Fruit fly (Drosophila melanogaster) whole organism, larva: ENCODE measurements around the gene Sec15.

Experiments
- noc ChIP-seq: fragments of 200-800 bp; sonication (Bioruptor generic); optimal IDR thresholded peaks from 3 replicates; lab custom pipeline; 2019; ENCODE audit warnings: missing biosample characterization, mild to moderate bottlenecking, missing genetic modification characterization, moderate library complexity

Gene Sec15

dm6 chr3R:21127352-21127985 lies 19.7 kb upstream of the Sec15 start, which contains the start of the genes slmb and CG5793:
slmb (minus strand) TSS chr3R:21127485.
CG5793 (plus strand) TSS chr3R:21127573.
- TF ChIP-seq noc (tag; lab: Kevin White, UChicago) = peak; percentile 63

dm6 chr3R:21126673-21127284 lies 19.0 kb upstream of the Sec15 start:
- no peak for TF ChIP-seq noc (tag; lab: Kevin White, UChicago)

dm6 chr3R:21124225-21124624 lies 16.5 kb upstream of the Sec15 start:
- TF ChIP-seq noc (tag; lab: Kevin White, UChicago) = no peak

dm6 chr3R:21118784-21119183 lies 11.0 kb upstream of the Sec15 start, which contains the start of gene Bdbt:
Bdbt (minus strand) TSS chr3R:21118856.
- no peak for TF ChIP-seq noc (tag; lab: Kevin White, UChicago)

- no peak for TF ChIP-seq noc (tag; lab: Kevin White, UChicago)
Measured at dm6 chr3R:21116057-21116456, 8.3 kb upstream of the Sec15 start, which contains the start of gene ppan. ppan (plus strand) TSS chr3R:21116254.

- TF ChIP-seq noc (tag; lab: Kevin White, UChicago) = peak; percentile 82
Measured at dm6 chr3R:21112742-21113465, 5.1 kb upstream of the Sec15 start.

dm6 chr3R:21111964-21112740 lies 4.4 kb upstream of the Sec15 start:
- peak; percentile 14 for TF ChIP-seq noc (tag; lab: Kevin White, UChicago)

- peak; percentile 76 for TF ChIP-seq noc (tag; lab: Kevin White, UChicago)
Measured at dm6 chr3R:21111046-21111480, 3.3 kb upstream of the Sec15 start, which contains the start of gene Rab11. Rab11 (plus strand) TSS chr3R:21111408.

- TF ChIP-seq noc (tag; lab: Kevin White, UChicago) = no peak
Measured at dm6 chr3R:21109712-21110111, 1.9 kb upstream of the Sec15 start.

- no peak for TF ChIP-seq noc (tag; lab: Kevin White, UChicago)
Measured at dm6 chr3R:21102477-21102876, 5.3 kb downstream of the Sec15 start.

- no peak for TF ChIP-seq noc (tag; lab: Kevin White, UChicago)
Measured at dm6 chr3R:21101453-21102214, 6.1 kb downstream of the Sec15 start, which contains the start of the genes CG7044 and Tbc1d22. CG7044 (minus strand) TSS chr3R:21101718. Tbc1d22 (plus strand) TSS chr3R:21102199.

- TF ChIP-seq noc (tag; lab: Kevin White, UChicago) = peak; percentile 83
Measured at dm6 chr3R:21097631-21098117, 10.1 kb downstream of the Sec15 start, which contains the start of gene RhoGAP93B. RhoGAP93B (minus strand) TSS chr3R:21097827.

dm6 chr3R:21097160-21097559 lies 10.6 kb downstream of the Sec15 start:
- no peak for TF ChIP-seq noc (tag; lab: Kevin White, UChicago)

dm6 chr3R:21096532-21097143 lies 11.1 kb downstream of the Sec15 start:
- no peak for TF ChIP-seq noc (tag; lab: Kevin White, UChicago)
